Fruit fly (Drosophila melanogaster): ENCODE data around the gene Fntb.

Fntb gene

DNA sequence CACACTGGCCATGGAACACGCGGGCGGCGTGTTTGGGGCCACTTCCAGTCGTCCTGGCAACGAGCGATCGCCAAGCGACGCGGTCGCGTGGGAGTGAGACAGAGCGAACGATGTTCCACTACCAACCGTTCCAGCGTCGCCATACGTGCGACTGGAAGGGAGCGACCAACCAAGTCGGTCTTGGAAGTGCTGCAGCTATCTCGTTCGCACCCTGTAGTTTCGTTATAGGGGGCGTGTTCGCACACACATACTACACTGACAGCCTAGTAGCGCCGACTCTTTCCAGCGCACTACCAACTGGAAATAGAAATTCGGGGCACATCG lies 29.1 kb upstream of the Fntb start (continued):
- TF ChIP-seq Jarid2 (GFP tag; optimal IDR thresholded peaks at IDR 0.05), result peak; percentile 56
- peak; percentile 74 for TF ChIP-seq Nf-YA (GFP tag; IDR thresholded peaks at IDR 0.05)
- TF ChIP-seq insv (GFP tag; optimal IDR thresholded peaks at IDR 0.05), result peak in 1 of 2 experiments; percentile 52

DNA sequence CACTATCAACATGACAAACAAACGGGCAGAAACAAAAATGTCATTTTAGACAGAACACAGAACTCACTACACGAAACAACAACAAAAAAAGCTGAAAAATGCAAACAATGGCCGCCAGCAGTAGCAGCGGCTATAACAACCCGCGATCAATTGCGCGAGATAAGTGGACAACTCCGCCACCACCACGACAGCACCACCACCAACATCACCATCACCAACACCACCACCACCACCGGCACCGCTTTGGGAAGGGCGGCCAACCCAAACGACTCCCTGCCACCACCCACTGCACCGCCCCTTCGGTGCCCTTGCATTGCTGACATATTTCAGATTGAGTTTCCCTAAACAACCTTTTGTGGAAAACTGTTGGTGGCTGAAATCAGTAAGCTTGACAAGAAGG lies 26.2 kb upstream of the Fntb start:
- TF ChIP-seq twi (tag; optimal IDR thresholded peaks at IDR 0.05) (no peak), CG12236 (GFP tag; optimal IDR thresholded peaks at IDR 0.05) (no peak), CG11456 (GFP tag; IDR thresholded peaks at IDR 0.05) (0 out of 3 replicates have a peak, but pooled peaks have one; percentile 18), Nf-YC (tag; optimal IDR thresholded peaks at IDR 0.05) (peak; percentile 79), dati (GFP tag; IDR thresholded peaks at IDR 0.05) (no peak), CG4360 (GFP tag; IDR thresholded peaks at IDR 0.05) (peak; percentile 28; the same call in 1 of the 2 replicates), CG2889 (GFP tag; IDR thresholded peaks at IDR 0.05) (0 out of 3 replicates have a peak, but pooled peaks have one; percentile 12), vnd (GFP tag; IDR thresholded peaks at IDR 0.05; ENCODE audit: partially characterized antibody) (no peak), seq (GFP tag; IDR thresholded peaks at IDR 0.05) (peak; percentile 72; the same call in 1 of the 2 replicates), Nf-YB (GFP tag; optimal IDR thresholded peaks at IDR 0.05) (peak; percentile 84)

DNA sequence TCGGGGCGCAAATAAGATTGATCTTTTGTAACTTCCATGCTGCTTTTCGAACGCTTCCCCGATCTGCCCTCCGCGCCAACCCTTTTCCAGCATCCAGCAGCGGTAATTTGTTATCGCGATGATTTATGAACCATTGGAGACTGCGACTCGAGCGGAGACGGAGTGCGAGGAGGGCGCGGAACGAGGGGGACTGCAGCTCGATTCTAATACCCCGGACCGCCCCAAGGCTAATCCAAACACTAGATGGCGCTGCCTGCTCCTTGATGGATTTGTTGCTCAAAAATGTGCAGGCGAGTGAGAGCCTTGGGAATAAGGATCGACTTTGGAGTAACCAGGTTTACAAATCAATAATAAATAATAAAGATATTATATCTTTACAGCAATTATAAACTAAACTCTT lies 24.4 kb upstream of the Fntb start:
- no peak for TF ChIP-seq Usf (GFP tag; optimal IDR thresholded peaks at IDR 0.05)
- no peak for TF ChIP-seq ash1 (GFP tag; optimal IDR thresholded peaks at IDR 0.05)
- peak; percentile 29 for TF ChIP-seq CTCF (GFP tag; optimal IDR thresholded peaks at IDR 0.05)

dm6 chr3R:16410706-16411105 lies 22.1 kb upstream of the Fntb start:
- TF ChIP-seq CG7928 (GFP tag; optimal IDR thresholded peaks at IDR 0.05) (no peak), seq (GFP tag; IDR thresholded peaks at IDR 0.05) (peak; percentile 63; the same call in 1 of the 2 replicates), Nf-YB (GFP tag; optimal IDR thresholded peaks at IDR 0.05) (peak; percentile 89), Tbp (GFP tag; optimal IDR thresholded peaks at IDR 0.05) (no peak), Ets65A (GFP tag) (peak; percentile 32), zen (tag; optimal IDR thresholded peaks at IDR 0.05) (no peak), CG16813 (GFP tag; IDR thresholded peaks at IDR 0.05; ENCODE audit: partially characterized antibody) (no peak), CG9727 (GFP tag; optimal IDR thresholded peaks at IDR 0.05) (no peak), row (GFP tag; IDR thresholded peaks at IDR 0.05) (no peak), cas (GFP tag; IDR thresholded peaks at IDR 0.05) (no peak), Opbp (GFP tag; IDR thresholded peaks at IDR 0.05; ENCODE audit: partially characterized antibody) (no peak), Doc3 (GFP tag; IDR thresholded peaks at IDR 0.05; ENCODE audit: partially characterized antibody) (no peak), CG7839 (tag; optimal IDR thresholded peaks at IDR 0.05) (no peak), CG12071 (GFP tag; optimal IDR thresholded peaks at IDR 0.05) (no peak), CG9215 (GFP tag; IDR thresholded peaks at IDR 0.05) (no peak), Nf-YC (tag; optimal IDR thresholded peaks at IDR 0.05) (peak; percentile 80), nmo (GFP tag; optimal IDR thresholded peaks at IDR 0.05) (no peak)

- TF ChIP-seq CG1832 (GFP tag; optimal IDR thresholded peaks at IDR 0.05) (peak; percentile 43), pfk (GFP tag; optimal IDR thresholded peaks at IDR 0.05) (peak; percentile 93), CG12744 (GFP tag; optimal IDR thresholded peaks at IDR 0.05) (no peak), CG10321 (GFP tag; IDR thresholded peaks at IDR 0.05) (peak; percentile 79), CG10462 (GFP tag; optimal IDR thresholded peaks at IDR 0.05) (no peak), Nf-YC (tag; optimal IDR thresholded peaks at IDR 0.05) (peak; percentile 92), chinmo (GFP tag; IDR thresholded peaks at IDR 0.05; ENCODE audit: partially characterized antibody) (0 out of 4 replicates have a peak, but pooled peaks have one; percentile 38), cwo (GFP tag; optimal IDR thresholded peaks at IDR 0.05) (no peak), Atf-2 (GFP tag; optimal IDR thresholded peaks at IDR 0.05) (no peak), cg (GFP tag; optimal IDR thresholded peaks at IDR 0.05) (peak; percentile 47), Nf-YB (GFP tag; optimal IDR thresholded peaks at IDR 0.05) (peak; percentile 93), ase (GFP tag; IDR thresholded peaks at IDR 0.05) (no peak), Opbp (GFP tag; IDR thresholded peaks at IDR 0.05; ENCODE audit: partially characterized antibody) (peak; percentile 51; the same call in 1 of the 3 replicates), Deaf1 (tag; optimal IDR thresholded peaks at IDR 0.05) (no peak), gce (GFP tag; IDR thresholded peaks at IDR 0.05) (no peak), CG11456 (GFP tag; IDR thresholded peaks at IDR 0.05) (no peak), z (GFP tag; IDR thresholded peaks at IDR 0.05) (peak; percentile 99), bbx (GFP tag; IDR thresholded peaks at IDR 0.05; ENCODE audit: partially characterized antibody) (peak; percentile 46; the same call in 1 of the 2 replicates), CG17568 (GFP tag; optimal IDR thresholded peaks at IDR 0.05) (no peak)
Observed at dm6 chr3R:16413734-16414133, 19.1 kb upstream of the Fntb start.

Data from whole organism, embryonic.